Worm (Caenorhabditis elegans) whole organism, young adult: ENCODE data around the gene pkc-1.

Experiments used
- B0035.1 ChIP-seq: sonication (generic microtip); optimal IDR thresholded peaks from 2 replicates; lab custom pipeline; 2016; ENCODE audit warnings: missing genetic modification characterization, mild to moderate bottlenecking, missing compliant biosample characterization, missing genotype, missing genetic modification reagents
- B0261.1 ChIP-seq: sonication (generic microtip); optimal IDR thresholded peaks from 2 replicates; lab custom pipeline; 2016; ENCODE audit warnings: mild to moderate bottlenecking, missing genetic modification characterization, moderate library complexity, missing compliant biosample characterization
- C17E4.6 ChIP-seq: fragments of 200-800 bp; sonication (Bioruptor generic); IDR thresholded peaks from 2 replicates; pipeline ENCODE4 v1.3.6; 2022; ENCODE audit warnings: missing genetic modification reagents, missing genetic modification characterization, missing compliant biosample characterization
- D2030.7 ChIP-seq: fragments of 200-800 bp; sonication (Bioruptor generic); IDR thresholded peaks from 2 replicates; pipeline ENCODE4 v1.3.6; 2022; ENCODE audit warnings: missing genetic modification reagents, missing genetic modification characterization, missing compliant biosample characterization
- F10E7.11 ChIP-seq: sonication (generic microtip); optimal IDR thresholded peaks from 2 replicates; lab custom pipeline; 2017; ENCODE audit warnings: mild to moderate bottlenecking, missing genetic modification characterization, moderate library complexity, missing compliant biosample characterization
- F39B2.1 ChIP-seq: fragments of 200-800 bp; sonication (Bioruptor generic); IDR thresholded peaks from 2 replicates; pipeline ENCODE4 v1.3.6; 2022; ENCODE audit warnings: missing genetic modification reagents, missing genetic modification characterization, missing compliant biosample characterization
- F55B11.4 ChIP-seq: sonication (generic microtip); optimal IDR thresholded peaks from 2 replicates; lab custom pipeline; 2016; ENCODE audit warnings: missing compliant biosample characterization, missing genetic modification characterization, borderline replicate concordance; ENCODE audit not compliant: insufficient read depth
- T07F8.4 ChIP-seq: sonication (generic microtip); optimal IDR thresholded peaks from 2 replicates; lab custom pipeline; 2016; ENCODE audit warnings: mild to moderate bottlenecking, missing genetic modification characterization, moderate library complexity, missing compliant biosample characterization
- Y95B8A.8 ChIP-seq: fragments of 200-800 bp; sonication (Bioruptor generic); IDR thresholded peaks from 2 replicates; pipeline ENCODE4 v1.3.6; 2022; ENCODE audit warnings: missing genetic modification reagents, missing genetic modification characterization, missing compliant biosample characterization
- ZK185.1 ChIP-seq: sonication (generic microtip); optimal IDR thresholded peaks from 2 replicates; lab custom pipeline; 2016; ENCODE audit warnings: mild to moderate bottlenecking, missing genetic modification characterization, missing compliant biosample characterization; ENCODE audit not compliant: poor library complexity, severe bottlenecking
- akir-1 ChIP-seq: fragments of 200-800 bp; sonication (Bioruptor generic); optimal IDR thresholded peaks from 2 replicates; lab custom pipeline; 2018; ENCODE audit warnings: mild to moderate bottlenecking, missing genetic modification characterization, moderate library complexity, missing compliant biosample characterization
- ama-1 ChIP-seq, 3 experiments: fragments of 150-350 bp in 1 of 3; sonication (generic microtip) in 2 of 3; optimal IDR thresholded peaks; 2 replicates each; lab custom pipeline; 2014 to 2018; ENCODE audit warnings: missing biosample characterization in 2 of 3, missing genetic modification characterization in 2 of 3, missing genetic modification reagents in 2 of 3
- atf-7 ChIP-seq: sonication (generic microtip); optimal IDR thresholded peaks from 2 replicates; lab custom pipeline; 2017; ENCODE audit warnings: mild to moderate bottlenecking, missing genetic modification characterization, missing compliant biosample characterization
- athp-1 ChIP-seq: sonication (generic microtip); optimal IDR thresholded peaks from 2 replicates; lab custom pipeline; 2017; ENCODE audit warnings: mild to moderate bottlenecking, missing genetic modification characterization, missing compliant biosample characterization
- cebp-1 ChIP-seq, 2 experiments: fragments of 200-800 bp in 1 of 2; sonication (Bioruptor generic) in 1 of 2; sonication (generic microtip) in 1 of 2; IDR thresholded peaks in 1 of 2; optimal IDR thresholded peaks in 1 of 2; 2 replicates each; pipeline versions ENCODE4 v1.3.6 to Lab custom; 2017 to 2022; ENCODE audit warnings: missing compliant biosample characterization in 2 of 2, missing genetic modification characterization in 2 of 2, mild to moderate bottlenecking in 1 of 2, missing genetic modification reagents in 1 of 2, moderate library complexity in 1 of 2
- cebp-2 ChIP-seq: fragments of 200-800 bp; sonication (Bioruptor generic); IDR thresholded peaks from 2 replicates; pipeline ENCODE4 v1.3.6; 2022; ENCODE audit warnings: missing genetic modification characterization, missing compliant biosample characterization
- ceh-91 ChIP-seq: fragments of 200-800 bp; sonication (Bioruptor generic); IDR thresholded peaks from 2 replicates; pipeline ENCODE4 v1.3.6; 2022; ENCODE audit warnings: missing genetic modification reagents, missing genetic modification characterization, missing compliant biosample characterization
- efl-1 ChIP-seq: fragments of 150-350 bp; optimal IDR thresholded peaks from 2 replicates; lab custom pipeline; 2014; ENCODE audit warnings: missing biosample characterization, missing genetic modification reagents, missing genetic modification characterization
- egrh-3 ChIP-seq: fragments of 200-800 bp; sonication (Bioruptor generic); IDR thresholded peaks from 2 replicates; pipeline ENCODE4 v1.3.6; 2022; ENCODE audit warnings: missing genetic modification reagents, missing genetic modification characterization, missing compliant biosample characterization
- ets-4 ChIP-seq: fragments of 200-800 bp; sonication (Bioruptor generic); optimal IDR thresholded peaks from 2 replicates; lab custom pipeline; 2018; ENCODE audit warnings: mild to moderate bottlenecking, missing genetic modification characterization, missing compliant biosample characterization
- fkh-3 ChIP-seq: sonication (generic microtip); optimal IDR thresholded peaks from 2 replicates; lab custom pipeline; 2016; ENCODE audit warnings: mild to moderate bottlenecking, missing genetic modification characterization, missing compliant biosample characterization
- gei-17 ChIP-seq: fragments of 200-800 bp; sonication (Bioruptor generic); optimal IDR thresholded peaks from 2 replicates; lab custom pipeline; 2018; ENCODE audit warnings: mild to moderate bottlenecking, missing genetic modification characterization, missing compliant biosample characterization
- hlh-26 ChIP-seq: fragments of 200-800 bp; sonication (Bioruptor generic); conservative IDR thresholded peaks from 2 replicates; pipeline ENCODE4 v1.3.6; 2022; ENCODE audit warnings: missing genetic modification reagents, missing genetic modification characterization, missing compliant biosample characterization
- let-526 ChIP-seq: fragments of 200-800 bp; sonication (Bioruptor generic); IDR thresholded peaks from 2 replicates; pipeline ENCODE4 v1.3.6; 2022; ENCODE audit warnings: missing genetic modification reagents, missing genetic modification characterization, missing compliant biosample characterization
- lin-26 ChIP-seq: fragments of 200-800 bp; sonication (Bioruptor generic); IDR thresholded peaks from 2 replicates; pipeline ENCODE4 v1.3.6; 2022; ENCODE audit warnings: missing genetic modification reagents, missing genetic modification characterization, missing compliant biosample characterization
- lir-1 ChIP-seq: fragments of 200-800 bp; sonication (Bioruptor generic); conservative IDR thresholded peaks from 2 replicates; pipeline ENCODE4 v1.3.6; 2022; ENCODE audit warnings: missing genetic modification reagents, missing genetic modification characterization, missing compliant biosample characterization
- lsy-27 ChIP-seq: sonication (generic microtip); optimal IDR thresholded peaks from 2 replicates; lab custom pipeline; 2017; ENCODE audit warnings: missing genetic modification characterization, mild to moderate bottlenecking, missing compliant biosample characterization, antibody characterized with exemption, missing genotype, borderline replicate concordance; ENCODE audit not compliant: insufficient read depth
- madf-3 ChIP-seq: fragments of 200-800 bp; sonication (Bioruptor generic); IDR thresholded peaks from 2 replicates; pipeline ENCODE4 v1.3.6; 2022; ENCODE audit warnings: missing genetic modification reagents, missing genetic modification characterization, missing compliant biosample characterization
- mel-28 ChIP-seq: sonication (generic microtip); optimal IDR thresholded peaks from 2 replicates; lab custom pipeline; 2016; ENCODE audit warnings: borderline replicate concordance, mild to moderate bottlenecking, missing genetic modification characterization, missing compliant biosample characterization
- nfya-1 ChIP-seq: sonication (generic microtip); optimal IDR thresholded peaks from 2 replicates; lab custom pipeline; 2017; ENCODE audit warnings: antibody characterized with exemption, missing compliant biosample characterization, missing genetic modification characterization, borderline replicate concordance; ENCODE audit not compliant: insufficient read depth
- rcor-1 ChIP-seq: fragments of 200-800 bp; sonication (Bioruptor generic); IDR thresholded peaks from 2 replicates; pipeline ENCODE4 v1.3.6; 2022; ENCODE audit warnings: missing genetic modification reagents, missing genetic modification characterization, missing compliant biosample characterization
- rpc-1 ChIP-seq, 2 experiments: fragments of 150-350 bp in 1 of 2; sonication (generic microtip) in 1 of 2; optimal IDR thresholded peaks; 2 replicates each; lab custom pipeline; 2014 to 2018; ENCODE audit warnings: missing biosample characterization in 1 of 2, missing genetic modification characterization in 1 of 2, missing genetic modification reagents in 1 of 2, missing genotype in 1 of 2
- snpc-3.4 ChIP-seq: sonication (generic microtip); optimal IDR thresholded peaks from 2 replicates; lab custom pipeline; 2017; ENCODE audit warnings: missing genetic modification characterization, mild to moderate bottlenecking, missing compliant biosample characterization, antibody characterized with exemption, moderate library complexity, missing genotype, missing genetic modification reagents
- somi-1 ChIP-seq: fragments of 200-800 bp; sonication (Bioruptor generic); optimal IDR thresholded peaks from 2 replicates; lab custom pipeline; 2018; ENCODE audit warnings: mild to moderate bottlenecking, missing genetic modification characterization, missing compliant biosample characterization
- tlf-1 ChIP-seq: fragments of 200-800 bp; sonication (Bioruptor generic); optimal IDR thresholded peaks from 2 replicates; lab custom pipeline; 2018; ENCODE audit warnings: mild to moderate bottlenecking, missing genetic modification characterization, missing compliant biosample characterization
- unc-62 ChIP-seq: fragments of 150-350 bp; optimal IDR thresholded peaks from 2 replicates; lab custom pipeline; 2014; ENCODE audit warnings: missing biosample characterization, missing genetic modification reagents, missing genetic modification characterization
- zim-3 ChIP-seq: sonication (generic microtip); optimal IDR thresholded peaks from 2 replicates; lab custom pipeline; 2017; ENCODE audit warnings: mild to moderate bottlenecking, missing genetic modification characterization, moderate library complexity, missing compliant biosample characterization
- ztf-18 ChIP-seq: sonication (generic microtip); optimal IDR thresholded peaks from 2 replicates; lab custom pipeline; 2016; ENCODE audit warnings: missing genotype, mild to moderate bottlenecking, missing genetic modification characterization, missing compliant biosample characterization
- ztf-28 ChIP-seq: fragments of 200-800 bp; sonication (Bioruptor generic); IDR thresholded peaks from 2 replicates; pipeline ENCODE4 v1.3.6; 2022; ENCODE audit warnings: missing genetic modification reagents, missing genetic modification characterization, missing compliant biosample characterization
- ztf-6 ChIP-seq: fragments of 200-800 bp; sonication (Bioruptor generic); IDR thresholded peaks from 2 replicates; pipeline ENCODE4 v1.3.6; 2022; ENCODE audit warnings: missing genetic modification reagents, missing genetic modification characterization, missing compliant biosample characterization

Gene pkc-1

ce11 chrV:11990511-11991127 is 41.3 kb downstream of the pkc-1 start (continued):
- no peak for TF ChIP-seq B0035.1 (tag; lab: Kevin White, UChicago)
- no peak for TF ChIP-seq cebp-2
- no peak for TF ChIP-seq rpc-1 (optimal IDR thresholded peaks at IDR 0.05; lab: Kevin White, UChicago)
- no peak for TF ChIP-seq rpc-1 (tag; optimal IDR thresholded peaks at IDR 0.05; lab: Kevin White, UChicago)
- no peak for TF ChIP-seq ama-1 (optimal IDR thresholded peaks at IDR 0.05; lab: Kevin White, UChicago)
- TF ChIP-seq ama-1 (GFP tag; optimal IDR thresholded peaks at IDR 0.05; lab: Kevin White, UChicago), result no peak
- TF ChIP-seq rcor-1 (GFP tag; lab: Robert Waterston, UW), result no peak
- TF ChIP-seq akir-1 (GFP tag; lab: Kevin White, UChicago), result no peak
- TF ChIP-seq madf-3 (GFP tag; lab: Robert Waterston, UW), result peak; percentile 79; the same call in 1 of the 2 replicates
- TF ChIP-seq efl-1 (GFP tag; lab: Kevin White, UChicago), result no peak
- no peak for TF ChIP-seq gei-17 (GFP tag; lab: Kevin White, UChicago)
- no peak for TF ChIP-seq unc-62 (GFP tag; lab: Kevin White, UChicago)
- no peak for TF ChIP-seq lsy-27 (tag; lab: Kevin White, UChicago)
- TF ChIP-seq ztf-28 (GFP tag; lab: Robert Waterston, UW), result no peak
- no peak for TF ChIP-seq hlh-26 (GFP tag; lab: Robert Waterston, UW)
- no peak for TF ChIP-seq ZK185.1 (tag; lab: Kevin White, UChicago)
- no peak for TF ChIP-seq lir-1 (GFP tag; lab: Robert Waterston, UW)
- no peak for TF ChIP-seq F39B2.1
- TF ChIP-seq F55B11.4, result no peak
- TF ChIP-seq ztf-6, result no peak
- no peak for TF ChIP-seq zim-3 (tag; lab: Kevin White, UChicago)
- TF ChIP-seq fkh-3 (tag; lab: Kevin White, UChicago), result no peak
- no peak for TF ChIP-seq cebp-1 (GFP tag; IDR thresholded peaks at IDR 0.05; lab: Robert Waterston, UW)
- TF ChIP-seq cebp-1 (tag; optimal IDR thresholded peaks at IDR 0.05; lab: Kevin White, UChicago), result peak; percentile 35
- TF ChIP-seq F10E7.11 (tag; lab: Kevin White, UChicago), result no peak
- no peak for TF ChIP-seq egrh-3 (GFP tag; lab: Robert Waterston, UW)
- TF ChIP-seq ceh-91 (GFP tag; lab: Robert Waterston, UW), result no peak
- peak; percentile 5 for TF ChIP-seq tlf-1
- 0 out of 2 replicates have a peak, but pooled peaks have one; percentile 20 for TF ChIP-seq D2030.7 (GFP tag; lab: Robert Waterston, UW)
- no peak for TF ChIP-seq lin-26 (GFP tag; lab: Robert Waterston, UW)
- TF ChIP-seq Y95B8A.8 (GFP tag; lab: Robert Waterston, UW), result no peak
- peak; percentile 28 for TF ChIP-seq atf-7

ce11 chrV:11989861-11990260 is 42.1 kb downstream of the pkc-1 start:
- TF ChIP-seq athp-1 (tag; lab: Kevin White, UChicago), result no peak
- TF ChIP-seq C17E4.6, result no peak
- no peak for TF ChIP-seq let-526 (GFP tag; lab: Robert Waterston, UW)
- no peak for TF ChIP-seq somi-1 (GFP tag; lab: Kevin White, UChicago)
- TF ChIP-seq egrh-3 (GFP tag; lab: Robert Waterston, UW), result no peak
- no peak for TF ChIP-seq ztf-18
- no peak for TF ChIP-seq mel-28 (tag; lab: Kevin White, UChicago)
- TF ChIP-seq ets-4 (GFP tag; lab: Kevin White, UChicago), result no peak
- TF ChIP-seq snpc-3.4 (tag; lab: Kevin White, UChicago), result no peak
- no peak for TF ChIP-seq T07F8.4 (tag; lab: Kevin White, UChicago)
- no peak for TF ChIP-seq nfya-1 (tag; lab: Kevin White, UChicago)
- no peak for TF ChIP-seq B0261.1 (tag; lab: Kevin White, UChicago)
